Fruit fly (Drosophila melanogaster): ENCODE data around the gene CG3592.
A peak's percentile ranks its signal among the peaks of the same experiment; 100 is the strongest.

Gene CG3592

dm6 chrX:2934827-2935226 is at the start of gene CG3592:
Gene CG3592, plus strand, starts transcription at chrX:2935127.
- TF ChIP-seq nerfin-1 (tag; optimal IDR thresholded peaks at IDR 0.05), result no peak
- no peak for TF ChIP-seq nom (GFP tag; optimal IDR thresholded peaks at IDR 0.05)
- TF ChIP-seq E2f1 (GFP tag; IDR thresholded peaks at IDR 0.05), result no peak
- no peak for TF ChIP-seq sima (GFP tag; optimal IDR thresholded peaks at IDR 0.05)
- TF ChIP-seq pum (GFP tag; optimal IDR thresholded peaks at IDR 0.05), result no peak
- no peak for TF ChIP-seq Six4 (GFP tag; optimal IDR thresholded peaks at IDR 0.05)
- no peak for TF ChIP-seq Bteb2 (GFP tag; optimal IDR thresholded peaks at IDR 0.05)
- TF ChIP-seq CG11560 (tag; IDR thresholded peaks at IDR 0.05), result no peak
- no peak for TF ChIP-seq exex (tag; optimal IDR thresholded peaks at IDR 0.05)
- no peak for TF ChIP-seq Myb (GFP tag; optimal IDR thresholded peaks at IDR 0.05)
- no peak for TF ChIP-seq NfI (GFP tag; optimal IDR thresholded peaks at IDR 0.05)
- TF ChIP-seq salm (tag; optimal IDR thresholded peaks at IDR 0.05), result no peak
- TF ChIP-seq Antp (GFP tag; optimal IDR thresholded peaks at IDR 0.05), result no peak
- no peak for TF ChIP-seq Hsf (GFP tag; optimal IDR thresholded peaks at IDR 0.05)
- no peak for TF ChIP-seq crol (GFP tag; IDR thresholded peaks at IDR 0.05)
- TF ChIP-seq gcm2 (GFP tag; optimal IDR thresholded peaks at IDR 0.05), result no peak
- TF ChIP-seq Oaz (GFP tag; IDR thresholded peaks at IDR 0.05), result no peak
- no peak for TF ChIP-seq nerfin-2 (GFP tag; IDR thresholded peaks at IDR 0.05; ENCODE audit: partially characterized antibody)
- no peak for TF ChIP-seq tna (GFP tag; IDR thresholded peaks at IDR 0.05; ENCODE audit: partially characterized antibody)
- no peak for TF ChIP-seq chinmo (GFP tag; IDR thresholded peaks at IDR 0.05; ENCODE audit: partially characterized antibody)

DNA sequence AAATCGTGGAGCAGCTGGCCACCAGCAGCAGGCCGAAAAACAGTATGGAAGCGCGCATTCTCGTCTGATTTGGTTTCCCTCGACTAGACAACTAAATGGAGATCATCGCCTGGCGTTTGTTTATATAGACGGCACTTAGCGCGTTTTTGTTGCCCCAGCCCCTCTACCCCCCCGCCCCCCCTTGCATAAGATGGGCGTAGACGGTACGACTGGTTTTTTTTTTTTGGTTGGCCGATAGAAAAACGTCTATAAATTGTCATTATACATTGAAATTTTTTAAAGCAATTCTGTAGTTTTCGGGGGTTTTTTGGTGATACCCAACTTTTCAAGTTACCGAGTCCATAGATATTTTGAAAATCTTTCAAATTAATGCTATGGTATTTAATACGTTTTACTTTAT is 49.1 kb upstream of the CG3592 start, which contains the start of gene CG14419:
TSS of gene CG14419 (minus strand) at position 101 of the 400 bp plus-strand sequence.
- TF ChIP-seq nmo (GFP tag; optimal IDR thresholded peaks at IDR 0.05) (peak; percentile 8), sens-2 (GFP tag; IDR thresholded peaks at IDR 0.05) (no peak), CG14965 (GFP tag; optimal IDR thresholded peaks at IDR 0.05; ENCODE audit: borderline replicate concordance) (no peak), otp (GFP tag; IDR thresholded peaks at IDR 0.05) (no peak), CG10274 (GFP tag; optimal IDR thresholded peaks at IDR 0.05) (peak; percentile 39), al (GFP tag; IDR thresholded peaks at IDR 0.05) (0 out of 2 replicates have a peak, but pooled peaks have one; percentile 17), slbo (GFP tag; IDR thresholded peaks at IDR 0.05) (no peak), abd-A (tag; optimal IDR thresholded peaks at IDR 0.05) (peak; percentile 25), CG30403 (GFP tag; optimal IDR thresholded peaks at IDR 0.05) (no peak), Doc3 (GFP tag; IDR thresholded peaks at IDR 0.05; ENCODE audit: partially characterized antibody) (no peak), CG9932 (GFP tag; IDR thresholded peaks at IDR 0.05) (0 out of 2 replicates have a peak, but pooled peaks have one; percentile 14), ase (GFP tag; IDR thresholded peaks at IDR 0.05) (no peak), CG10431 (GFP tag; optimal IDR thresholded peaks at IDR 0.05) (no peak), CG15073 (GFP tag; optimal IDR thresholded peaks at IDR 0.05) (no peak), CG13424 (tag; optimal IDR thresholded peaks at IDR 0.05) (peak; percentile 10), hkb (optimal IDR thresholded peaks at IDR 0.05) (no peak), hkb (GFP tag; IDR thresholded peaks at IDR 0.05) (no peak), lola (GFP tag; optimal IDR thresholded peaks at IDR 0.05) (no peak), crol (GFP tag; IDR thresholded peaks at IDR 0.05) (peak; percentile 23; the same call in 1 of the 2 replicates), phol (tag; optimal IDR thresholded peaks at IDR 0.05) (no peak)

dm6 chrX:2888211-2888610 is 46.7 kb upstream of the CG3592 start:
- TF ChIP-seq CG7372 (GFP tag; IDR thresholded peaks at IDR 0.05) (peak; percentile 59), CG14710 (tag; optimal IDR thresholded peaks at IDR 0.05) (no peak), CG8478 (optimal IDR thresholded peaks at IDR 0.05) (no peak), MBD-R2 (GFP tag; IDR thresholded peaks at IDR 0.05) (no peak), hb (GFP tag; IDR thresholded peaks at IDR 0.05; ENCODE audit: partially characterized antibody) (0 out of 3 replicates have a peak, but pooled peaks have one; percentile 12), Scr (GFP tag; IDR thresholded peaks at IDR 0.05; ENCODE audit: partially characterized antibody) (no peak), Oaz (GFP tag; IDR thresholded peaks at IDR 0.05) (no peak), CG1647 (GFP tag; optimal IDR thresholded peaks at IDR 0.05) (no peak), CG5180 (GFP tag; optimal IDR thresholded peaks at IDR 0.05) (peak; percentile 6), ewg (GFP tag; optimal IDR thresholded peaks at IDR 0.05) (peak; percentile 31), Deaf1 (tag; optimal IDR thresholded peaks at IDR 0.05) (peak; percentile 91), Adf1 (GFP tag; IDR thresholded peaks at IDR 0.05) (peak; percentile 66; the same call in 1 of the 2 replicates), CG7745 (tag; optimal IDR thresholded peaks at IDR 0.05) (no peak)
